Worm (Caenorhabditis elegans): ENCODE data around the gene F41E7.2.

Gene F41E7.2

ce11 chrX:10240939-10241338 is 32.6 kb upstream of the F41E7.2 start, which contains the start of gene str-74:
Gene str-74 (minus strand): TSS chrX:10241039.
- no peak for TF ChIP-seq B0310.2 (tag; optimal IDR thresholded peaks at IDR 0.05)
- TF ChIP-seq pes-1 (GFP tag; IDR thresholded peaks at IDR 0.05) = no peak
- TF ChIP-seq tbx-37 (GFP tag; conservative IDR thresholded peaks at IDR 0.05) = no peak
- no peak for TF ChIP-seq hmg-4 (GFP tag; optimal IDR thresholded peaks at IDR 0.05)
- TF ChIP-seq F13C5.2 (tag; optimal IDR thresholded peaks at IDR 0.05) = no peak

- TF ChIP-seq hnd-1 (tag; optimal IDR thresholded peaks at IDR 0.05) (no peak), B0310.2 (tag; optimal IDR thresholded peaks at IDR 0.05) (no peak), ceh-36 (tag; optimal IDR thresholded peaks at IDR 0.05) (no peak), scrt-1 (GFP tag; IDR thresholded peaks at IDR 0.05) (no peak), flt-1 (GFP tag; IDR thresholded peaks at IDR 0.05) (no peak), hmbx-1 (tag; optimal IDR thresholded peaks at IDR 0.05) (no peak), tra-4 (tag; optimal IDR thresholded peaks at IDR 0.05) (no peak), pes-1 (GFP tag; IDR thresholded peaks at IDR 0.05) (no peak), tbx-11 (GFP tag; IDR thresholded peaks at IDR 0.05) (no peak), tbx-37 (GFP tag; conservative IDR thresholded peaks at IDR 0.05) (no peak), ets-7 (tag; optimal IDR thresholded peaks at IDR 0.05) (no peak), aly-1 (tag; optimal IDR thresholded peaks at IDR 0.05) (no peak), ama-1 (optimal IDR thresholded peaks at IDR 0.05) (no peak), F13C5.2 (tag; optimal IDR thresholded peaks at IDR 0.05) (no peak), ceh-13 (GFP tag; optimal IDR thresholded peaks at IDR 0.05) (no peak), hmg-4 (GFP tag; optimal IDR thresholded peaks at IDR 0.05) (no peak), sea-1 (GFP tag; conservative IDR thresholded peaks at IDR 0.05) (no peak)
Observed at ce11 chrX:10245617-10246016, 27.9 kb upstream of the F41E7.2 start.

ce11 chrX:10249685-10250084 is 23.8 kb upstream of the F41E7.2 start:
- no peak for TF ChIP-seq tra-4 (tag; optimal IDR thresholded peaks at IDR 0.05)
- TF ChIP-seq hnd-1 (tag; optimal IDR thresholded peaks at IDR 0.05) = no peak
- no peak for TF ChIP-seq ets-7 (tag; optimal IDR thresholded peaks at IDR 0.05)
- no peak for TF ChIP-seq flt-1 (GFP tag; IDR thresholded peaks at IDR 0.05)
- no peak for TF ChIP-seq pes-1 (GFP tag; IDR thresholded peaks at IDR 0.05)
- TF ChIP-seq hmbx-1 (tag; optimal IDR thresholded peaks at IDR 0.05) = no peak
- no peak for TF ChIP-seq ceh-36 (tag; optimal IDR thresholded peaks at IDR 0.05)
- TF ChIP-seq B0310.2 (tag; optimal IDR thresholded peaks at IDR 0.05) = no peak
- no peak for TF ChIP-seq scrt-1 (GFP tag; IDR thresholded peaks at IDR 0.05)
- TF ChIP-seq ceh-13 (GFP tag; optimal IDR thresholded peaks at IDR 0.05) = no peak
- no peak for TF ChIP-seq tbx-37 (GFP tag; conservative IDR thresholded peaks at IDR 0.05)
- TF ChIP-seq hmg-4 (GFP tag; optimal IDR thresholded peaks at IDR 0.05) = no peak
- TF ChIP-seq tbx-11 (GFP tag; IDR thresholded peaks at IDR 0.05) = no peak
- TF ChIP-seq ama-1 (optimal IDR thresholded peaks at IDR 0.05) = no peak
- no peak for TF ChIP-seq sea-1 (GFP tag; conservative IDR thresholded peaks at IDR 0.05)

ce11 chrX:10252781-10253180 is 20.7 kb upstream of the F41E7.2 start, which contains the start of gene C14H10.2:
Gene C14H10.2 (minus strand): TSS chrX:10252881.
- TF ChIP-seq ets-7 (tag; optimal IDR thresholded peaks at IDR 0.05) (no peak), hnd-1 (tag; optimal IDR thresholded peaks at IDR 0.05) (no peak), sea-1 (GFP tag; conservative IDR thresholded peaks at IDR 0.05) (no peak), B0310.2 (tag; optimal IDR thresholded peaks at IDR 0.05) (no peak), ceh-36 (tag; optimal IDR thresholded peaks at IDR 0.05) (no peak), aly-1 (tag; optimal IDR thresholded peaks at IDR 0.05) (no peak), hmg-4 (GFP tag; optimal IDR thresholded peaks at IDR 0.05) (no peak), tbx-11 (GFP tag; IDR thresholded peaks at IDR 0.05) (no peak), tbx-37 (GFP tag; conservative IDR thresholded peaks at IDR 0.05) (no peak), scrt-1 (GFP tag; IDR thresholded peaks at IDR 0.05) (no peak), ceh-13 (GFP tag; optimal IDR thresholded peaks at IDR 0.05) (no peak), pes-1 (GFP tag; IDR thresholded peaks at IDR 0.05) (no peak), ama-1 (optimal IDR thresholded peaks at IDR 0.05) (no peak), F13C5.2 (tag; optimal IDR thresholded peaks at IDR 0.05) (no peak), tra-4 (tag; optimal IDR thresholded peaks at IDR 0.05) (no peak), hmbx-1 (tag; optimal IDR thresholded peaks at IDR 0.05) (no peak)

ce11 chrX:10254068-10254467 is 19.4 kb upstream of the F41E7.2 start:
- TF ChIP-seq tbx-11 (GFP tag; IDR thresholded peaks at IDR 0.05) = no peak
- no peak for TF ChIP-seq ceh-13 (GFP tag; optimal IDR thresholded peaks at IDR 0.05)
- no peak for TF ChIP-seq hmbx-1 (tag; optimal IDR thresholded peaks at IDR 0.05)
- no peak for TF ChIP-seq pes-1 (GFP tag; IDR thresholded peaks at IDR 0.05)
- no peak for TF ChIP-seq tra-4 (tag; optimal IDR thresholded peaks at IDR 0.05)
- no peak for TF ChIP-seq aly-1 (tag; optimal IDR thresholded peaks at IDR 0.05)

- TF ChIP-seq ceh-36 (tag; optimal IDR thresholded peaks at IDR 0.05) (no peak), hnd-1 (tag; optimal IDR thresholded peaks at IDR 0.05) (no peak), ets-7 (tag; optimal IDR thresholded peaks at IDR 0.05) (no peak), hmg-4 (GFP tag; optimal IDR thresholded peaks at IDR 0.05) (no peak), flt-1 (GFP tag; IDR thresholded peaks at IDR 0.05) (no peak)
Observed at ce11 chrX:10260035-10260434, 13.5 kb upstream of the F41E7.2 start, which contains the start of gene C32A9.1. Gene C32A9.1 (minus strand): TSS chrX:10260135.

ce11 chrX:10262299-10262698 is 11.2 kb upstream of the F41E7.2 start:
- TF ChIP-seq scrt-1 (GFP tag; IDR thresholded peaks at IDR 0.05) (no peak), ceh-13 (GFP tag; optimal IDR thresholded peaks at IDR 0.05) (no peak), tbx-11 (GFP tag; IDR thresholded peaks at IDR 0.05) (no peak), ceh-36 (tag; optimal IDR thresholded peaks at IDR 0.05) (no peak)

ce11 chrX:10274470-10274869 is 978 bp downstream of the F41E7.2 start:
- no peak for TF ChIP-seq F13C5.2 (tag; optimal IDR thresholded peaks at IDR 0.05)
- TF ChIP-seq ama-1 (optimal IDR thresholded peaks at IDR 0.05) = no peak
- no peak for TF ChIP-seq ceh-13 (GFP tag; optimal IDR thresholded peaks at IDR 0.05)
- TF ChIP-seq ceh-36 (tag; optimal IDR thresholded peaks at IDR 0.05) = no peak
- no peak for TF ChIP-seq hnd-1 (tag; optimal IDR thresholded peaks at IDR 0.05)
- TF ChIP-seq tra-4 (tag; optimal IDR thresholded peaks at IDR 0.05) = no peak
- no peak for TF ChIP-seq ets-7 (tag; optimal IDR thresholded peaks at IDR 0.05)
- TF ChIP-seq hmg-4 (GFP tag; optimal IDR thresholded peaks at IDR 0.05) = no peak
- TF ChIP-seq tbx-37 (GFP tag; conservative IDR thresholded peaks at IDR 0.05) = no peak
- no peak for TF ChIP-seq aly-1 (tag; optimal IDR thresholded peaks at IDR 0.05)
- no peak for TF ChIP-seq B0310.2 (tag; optimal IDR thresholded peaks at IDR 0.05)
- no peak for TF ChIP-seq flt-1 (GFP tag; IDR thresholded peaks at IDR 0.05)
- TF ChIP-seq hmbx-1 (tag; optimal IDR thresholded peaks at IDR 0.05) = no peak
- TF ChIP-seq scrt-1 (GFP tag; IDR thresholded peaks at IDR 0.05) = no peak
- no peak for TF ChIP-seq tbx-11 (GFP tag; IDR thresholded peaks at IDR 0.05)
- no peak for TF ChIP-seq pes-1 (GFP tag; IDR thresholded peaks at IDR 0.05)
- no peak for TF ChIP-seq sea-1 (GFP tag; conservative IDR thresholded peaks at IDR 0.05)

Measured in whole organism, early embryonic.